Worm (Caenorhabditis elegans): ENCODE data around the gene gpa-2.

Gene gpa-2

DNA sequence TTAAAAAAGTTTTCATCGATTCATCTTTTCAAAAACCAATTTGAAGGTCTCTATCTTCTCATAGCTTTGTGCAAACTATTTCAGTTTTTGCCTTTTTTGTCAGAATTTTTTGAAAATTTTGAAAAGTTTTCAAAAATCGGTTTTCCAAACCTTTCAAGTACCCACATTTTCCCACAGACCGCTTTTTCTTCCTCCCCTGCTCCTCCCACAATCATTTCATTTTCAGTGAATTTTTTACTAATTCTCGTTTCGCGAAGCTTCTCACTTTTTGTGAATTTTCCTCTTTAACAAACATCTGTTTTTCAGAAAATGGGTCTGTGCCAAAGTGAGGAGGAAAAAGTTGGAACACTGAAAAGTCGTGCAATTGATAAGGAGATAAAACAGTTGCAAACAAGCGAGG lies at the start of gene gpa-2:
gpa-2 (plus strand) TSS at position 301 of the 400 bp plus-strand sequence.
- TF ChIP-seq M03D4.4 (tag; optimal IDR thresholded peaks at IDR 0.05) (no peak), unc-62 (GFP tag; optimal IDR thresholded peaks at IDR 0.05) (no peak), snpc-4 (tag; optimal IDR thresholded peaks at IDR 0.05) (no peak), unc-120 (tag; optimal IDR thresholded peaks at IDR 0.05; ENCODE audit: poor library complexity, severe bottlenecking) (no peak)

DNA sequence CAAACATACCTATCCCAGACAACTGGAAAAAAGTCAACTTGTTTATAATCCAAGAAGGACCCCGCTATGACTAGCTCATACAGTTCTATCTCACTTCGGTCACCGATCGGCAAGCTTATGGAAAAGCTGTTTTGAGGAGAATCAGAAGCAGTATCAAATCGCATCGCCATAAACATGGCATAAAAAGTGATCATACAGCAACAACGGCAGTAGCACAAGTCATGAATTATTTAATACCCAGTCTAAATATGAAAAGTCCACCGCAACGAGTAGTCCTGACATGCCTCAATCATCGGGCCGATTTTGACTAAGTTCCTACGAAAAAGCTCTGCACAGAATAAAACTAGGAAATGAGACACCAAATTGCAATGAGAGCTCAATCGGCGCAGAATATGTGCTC lies 47.3 kb upstream of the gpa-2 start:
- TF ChIP-seq hlh-1 (tag; optimal IDR thresholded peaks at IDR 0.05) (no peak), flh-1 (GFP tag; optimal IDR thresholded peaks at IDR 0.05) (no peak), mls-2 (tag; optimal IDR thresholded peaks at IDR 0.05) (no peak), unc-120 (tag; optimal IDR thresholded peaks at IDR 0.05; ENCODE audit: poor library complexity, severe bottlenecking) (no peak), pha-4 (tag; optimal IDR thresholded peaks at IDR 0.05) (no peak), snpc-4 (tag; optimal IDR thresholded peaks at IDR 0.05) (no peak), tbx-8 (GFP tag; optimal IDR thresholded peaks at IDR 0.05) (no peak), ceh-83 (GFP tag; optimal IDR thresholded peaks at IDR 0.05) (no peak)

DNA sequence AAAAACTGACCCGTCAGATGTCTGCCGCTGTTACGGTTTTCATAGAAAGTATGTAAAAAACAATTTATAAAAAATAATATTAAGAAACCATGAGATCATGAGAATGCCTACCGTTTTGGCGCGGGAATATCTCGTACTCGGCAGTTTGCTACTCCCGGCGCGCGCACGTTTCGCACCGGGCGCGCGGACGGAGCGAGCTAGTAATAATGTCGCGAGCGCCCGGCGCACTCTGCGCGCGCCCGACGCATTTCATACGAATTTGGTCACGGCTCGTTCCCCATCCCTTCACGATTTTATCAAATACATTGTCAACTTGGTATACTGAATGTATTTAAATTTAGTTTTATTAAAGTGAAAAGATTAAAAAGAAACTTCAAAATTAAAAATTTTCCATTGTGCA lies 44.9 kb upstream of the gpa-2 start:
- TF ChIP-seq mls-2 (tag; optimal IDR thresholded peaks at IDR 0.05) (no peak), nhr-237 (tag; optimal IDR thresholded peaks at IDR 0.05) (no peak), unc-39 (tag; optimal IDR thresholded peaks at IDR 0.05) (no peak), drap-1 (GFP tag; optimal IDR thresholded peaks at IDR 0.05) (no peak), nhr-76 (tag; optimal IDR thresholded peaks at IDR 0.05) (no peak), blmp-1 (tag; optimal IDR thresholded peaks at IDR 0.05) (no peak), tbx-8 (GFP tag; optimal IDR thresholded peaks at IDR 0.05) (no peak), lsy-2 (tag; optimal IDR thresholded peaks at IDR 0.05) (no peak), ces-1 (GFP tag; optimal IDR thresholded peaks at IDR 0.05) (no peak), zip-8 (tag; optimal IDR thresholded peaks at IDR 0.05) (no peak), unc-120 (tag; optimal IDR thresholded peaks at IDR 0.05; ENCODE audit: poor library complexity, severe bottlenecking) (no peak), unc-62 (GFP tag; optimal IDR thresholded peaks at IDR 0.05) (no peak), ceh-39 (tag; optimal IDR thresholded peaks at IDR 0.05) (no peak), ztf-11 (tag; optimal IDR thresholded peaks at IDR 0.05) (no peak), ceh-43 (GFP tag; optimal IDR thresholded peaks at IDR 0.05) (no peak)

DNA sequence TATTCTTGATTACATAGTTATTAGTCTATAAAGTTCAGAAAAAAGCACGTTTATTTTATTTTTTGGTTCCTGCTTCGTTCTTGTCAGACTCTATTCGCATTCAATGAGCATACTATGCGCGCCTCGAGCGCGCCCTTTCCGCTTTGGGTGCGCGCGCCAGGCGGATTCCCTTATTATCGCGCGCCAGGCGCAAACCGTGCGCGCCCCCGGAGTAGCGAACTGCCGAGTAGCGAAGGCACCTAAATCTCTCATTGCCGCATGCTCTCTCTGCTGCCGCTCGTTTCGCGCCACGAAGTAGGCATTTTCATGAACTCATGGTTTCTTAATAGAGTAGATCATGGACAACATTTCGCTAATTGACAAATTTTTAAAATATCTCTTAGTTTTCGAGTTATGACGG lies 43.7 kb upstream of the gpa-2 start:
- TF ChIP-seq ceh-39 (tag; optimal IDR thresholded peaks at IDR 0.05) (no peak), unc-62 (GFP tag; optimal IDR thresholded peaks at IDR 0.05) (no peak), sem-2 (GFP tag; optimal IDR thresholded peaks at IDR 0.05) (no peak), flh-1 (GFP tag; optimal IDR thresholded peaks at IDR 0.05) (no peak), hlh-1 (tag; optimal IDR thresholded peaks at IDR 0.05) (no peak), cnd-1 (tag; optimal IDR thresholded peaks at IDR 0.05) (no peak), ham-2 (GFP tag; optimal IDR thresholded peaks at IDR 0.05) (no peak), unc-39 (tag; optimal IDR thresholded peaks at IDR 0.05) (no peak), sptf-1 (tag; optimal IDR thresholded peaks at IDR 0.05) (no peak), lsy-2 (tag; optimal IDR thresholded peaks at IDR 0.05) (no peak), nhr-12 (tag; optimal IDR thresholded peaks at IDR 0.05) (no peak), nhr-28 (tag; optimal IDR thresholded peaks at IDR 0.05) (no peak), snpc-4 (tag; optimal IDR thresholded peaks at IDR 0.05) (no peak)

DNA sequence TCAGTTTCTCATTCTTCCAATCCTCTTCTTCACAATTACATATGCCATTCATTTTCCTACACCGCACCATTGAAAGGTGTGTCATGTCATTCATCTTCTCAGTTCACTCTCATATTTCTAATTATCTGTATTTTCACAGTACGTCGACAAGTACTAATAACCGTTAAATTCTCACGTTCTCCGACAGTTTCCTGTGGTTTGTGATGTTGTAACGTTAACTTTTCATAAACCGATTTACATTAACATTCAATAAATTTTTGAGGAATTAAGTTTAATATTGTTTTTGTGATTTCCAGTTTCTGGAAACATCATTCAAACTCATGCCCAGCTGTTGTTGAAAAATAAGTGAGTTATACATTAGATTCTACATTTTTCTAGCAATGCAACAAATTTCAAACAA lies 36.4 kb upstream of the gpa-2 start, which contains the start of gene tmd-2:
tmd-2 (plus strand) TSS at position 301 of the 400 bp plus-strand sequence.
- TF ChIP-seq bed-3 (GFP tag; optimal IDR thresholded peaks at IDR 0.05) (no peak), lsy-2 (tag; optimal IDR thresholded peaks at IDR 0.05) (no peak), ces-1 (GFP tag; optimal IDR thresholded peaks at IDR 0.05) (no peak), tbx-8 (GFP tag; optimal IDR thresholded peaks at IDR 0.05) (no peak), lin-13 (tag; optimal IDR thresholded peaks at IDR 0.05) (no peak)

DNA sequence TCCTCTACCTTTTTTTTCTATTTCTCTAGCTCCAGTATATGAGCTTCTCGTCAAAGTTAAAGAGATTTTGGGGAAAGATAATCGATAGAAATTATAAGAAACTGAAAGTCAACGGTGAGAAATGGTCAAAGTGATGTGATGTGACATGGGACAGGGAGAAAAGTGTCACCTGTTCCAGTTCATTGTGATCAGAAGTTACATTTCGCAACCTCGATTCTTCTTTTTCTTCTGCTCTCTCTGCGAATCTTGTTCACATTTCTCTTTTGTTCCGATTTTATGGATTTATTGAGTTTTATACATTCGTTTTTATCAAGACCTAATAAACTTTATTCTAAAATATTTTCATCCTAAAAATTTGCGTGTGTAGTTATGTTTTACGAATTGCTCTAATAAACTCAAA lies 35.2 kb upstream of the gpa-2 start:
- no peak for TF ChIP-seq cnd-1 (tag; optimal IDR thresholded peaks at IDR 0.05)
- no peak for TF ChIP-seq lsy-2 (tag; optimal IDR thresholded peaks at IDR 0.05)
- peak; percentile 83 for TF ChIP-seq unc-62 (GFP tag; optimal IDR thresholded peaks at IDR 0.05)
- peak; percentile 82 for TF ChIP-seq hlh-1 (tag; optimal IDR thresholded peaks at IDR 0.05)
- TF ChIP-seq nhr-28 (tag; optimal IDR thresholded peaks at IDR 0.05), result no peak

Measured in whole organism, mixed stage, embryonic.